Fruit fly (Drosophila melanogaster) whole organism, embryonic: ENCODE results near the gene Setx.

Experiments
- CG10274 ChIP-seq: fragments of 200-800 bp; sonication (Bioruptor generic); optimal IDR thresholded peaks from 3 replicates; lab custom pipeline; 2017; ENCODE audit warnings: missing biosample characterization, mild to moderate bottlenecking, missing genetic modification characterization
- CG10654 ChIP-seq: fragments of 200-800 bp; sonication (Bioruptor generic); optimal IDR thresholded peaks from 2 replicates; lab custom pipeline; 2016; ENCODE audit warnings: missing biosample characterization, missing genetic modification characterization
- CG12744 ChIP-seq: fragments of 200-800 bp; sonication (Bioruptor generic); optimal IDR thresholded peaks from 2 replicates; lab custom pipeline; 2016; ENCODE audit warnings: missing biosample characterization, missing genetic modification characterization
- CG13287 ChIP-seq: fragments of 200-800 bp; sonication (Bioruptor generic); IDR thresholded peaks from 2 replicates; pipeline ENCODE4 v1.3.6; 2022; ENCODE audit warnings: missing biosample characterization, missing genetic modification characterization; ENCODE audit not compliant: partially characterized antibody
- CG13775 ChIP-seq: fragments of 200-800 bp; sonication (Bioruptor generic); optimal IDR thresholded peaks from 3 replicates; lab custom pipeline; 2017; ENCODE audit warnings: missing biosample characterization, mild to moderate bottlenecking, missing genetic modification characterization
- CG14860 ChIP-seq: fragments of 200-800 bp; sonication (Bioruptor generic); IDR thresholded peaks from 3 replicates; pipeline ENCODE4 v1.3.6; 2022; ENCODE audit warnings: missing biosample characterization, missing genetic modification characterization; ENCODE audit not compliant: partially characterized antibody
- CG1529 ChIP-seq: fragments of 200-800 bp; sonication (Bioruptor generic); optimal IDR thresholded peaks from 3 replicates; lab custom pipeline; 2018; ENCODE audit warnings: missing biosample characterization, missing genetic modification characterization
- CG16813 ChIP-seq: fragments of 200-800 bp; sonication (Bioruptor generic); IDR thresholded peaks from 3 replicates; pipeline ENCODE4 v1.3.6; 2022; ENCODE audit warnings: missing biosample characterization, missing genetic modification characterization; ENCODE audit not compliant: partially characterized antibody
- CG16863 ChIP-seq: fragments of 200-800 bp; sonication (Bioruptor generic); optimal IDR thresholded peaks from 3 replicates; lab custom pipeline; 2016; ENCODE audit warnings: missing biosample characterization, missing genetic modification characterization
- CG17802 ChIP-seq: fragments of 200-800 bp; sonication (Bioruptor generic); optimal IDR thresholded peaks from 2 replicates; lab custom pipeline; 2018; ENCODE audit warnings: missing biosample characterization, mild to moderate bottlenecking, missing genetic modification characterization, moderate library complexity
- CG2678 ChIP-seq: fragments of 200-800 bp; sonication (Bioruptor generic); optimal IDR thresholded peaks from 3 replicates; lab custom pipeline; 2019; ENCODE audit warnings: missing biosample characterization, mild to moderate bottlenecking, missing genetic modification characterization, moderate library complexity
- CG32772 ChIP-seq: fragments of 200-800 bp; sonication (Bioruptor generic); IDR thresholded peaks from 2 replicates; pipeline ENCODE4 v1.3.6; 2022; ENCODE audit warnings: missing biosample characterization, missing genetic modification characterization
- CG3726 ChIP-seq: fragments of 200-800 bp; sonication (Bioruptor generic); IDR thresholded peaks from 3 replicates; pipeline ENCODE4, ENCODE4 v1.3.6; 2022; ENCODE audit warnings: missing biosample characterization, missing genetic modification characterization
- CG4360 ChIP-seq: fragments of 200-800 bp; sonication (Bioruptor generic); IDR thresholded peaks from 2 replicates; pipeline ENCODE4 v1.3.6; 2022; ENCODE audit warnings: missing biosample characterization, missing genetic modification characterization
- CG6175 ChIP-seq: fragments of 200-800 bp; sonication (Bioruptor generic); IDR thresholded peaks from 3 replicates; pipeline ENCODE4 v1.3.6; 2022; ENCODE audit warnings: missing biosample characterization, missing genetic modification characterization
- CG7786 ChIP-seq: fragments of 200-800 bp; sonication (Bioruptor generic); optimal IDR thresholded peaks from 2 replicates; lab custom pipeline; 2016; ENCODE audit warnings: missing biosample characterization, missing genetic modification characterization
- CG7839 ChIP-seq: fragments of 200-800 bp; sonication (Bioruptor generic); optimal IDR thresholded peaks from 3 replicates; lab custom pipeline; 2018; ENCODE audit warnings: missing biosample characterization, mild to moderate bottlenecking, missing genetic modification characterization, moderate library complexity
- CG8089 ChIP-seq: fragments of 200-800 bp; sonication (Bioruptor generic); optimal IDR thresholded peaks from 3 replicates; lab custom pipeline; 2016; ENCODE audit warnings: missing biosample characterization, missing genetic modification characterization
- CG8388 ChIP-seq: fragments of 200-800 bp; sonication (Bioruptor generic); optimal IDR thresholded peaks from 2 replicates; lab custom pipeline; 2019; ENCODE audit warnings: missing biosample characterization, mild to moderate bottlenecking, missing genetic modification characterization, moderate library complexity
- Dek ChIP-seq: fragments of 200-800 bp; sonication (Bioruptor generic); optimal IDR thresholded peaks from 3 replicates; lab custom pipeline; 2019; ENCODE audit warnings: missing biosample characterization, mild to moderate bottlenecking, missing genetic modification characterization, moderate library complexity
- Dip3 ChIP-seq: fragments of 200-800 bp; sonication (Bioruptor generic); optimal IDR thresholded peaks from 3 replicates; lab custom pipeline; 2016; ENCODE audit warnings: missing biosample characterization, missing genetic modification characterization
- Dp ChIP-seq: fragments of 200-800 bp; sonication (Bioruptor generic); optimal IDR thresholded peaks from 2 replicates; lab custom pipeline; 2018; ENCODE audit warnings: missing biosample characterization, mild to moderate bottlenecking, missing genetic modification characterization, moderate library complexity
- Hmx ChIP-seq: fragments of 200-800 bp; sonication (Bioruptor generic); optimal IDR thresholded peaks from 2 replicates; lab custom pipeline; 2016; ENCODE audit warnings: missing biosample characterization, missing genetic modification characterization
- Hr78 ChIP-seq, 2 experiments: fragments of 200-800 bp in 1 of 2; fragments of >200 bp in 1 of 2; sonication (Bioruptor generic) in 1 of 2; optimal IDR thresholded peaks; 2 replicates each; lab custom pipeline; 2017 to 2019; ENCODE audit warnings: missing biosample characterization in 2 of 2, missing genetic modification characterization in 2 of 2, mild to moderate bottlenecking in 1 of 2, moderate library complexity in 1 of 2
- Max ChIP-seq: fragments of 200-800 bp; sonication (Bioruptor generic); optimal IDR thresholded peaks from 2 replicates; lab custom pipeline; 2016; ENCODE audit warnings: missing biosample characterization, mild to moderate bottlenecking, missing genetic modification characterization
- Stat92E ChIP-seq, 3 experiments: fragments of >200 bp in 2 of 3; fragments of 200-800 bp in 1 of 3; sonication (Bioruptor generic) in 1 of 3; optimal IDR thresholded peaks; 2 replicates each; lab custom pipeline; 2017 to 2019; ENCODE audit warnings: missing biosample characterization in 3 of 3, missing genetic modification characterization in 3 of 3, mild to moderate bottlenecking in 1 of 3, moderate library complexity in 1 of 3
- YL-1 ChIP-seq: fragments of 200-800 bp; sonication (Bioruptor generic); optimal IDR thresholded peaks from 3 replicates; lab custom pipeline; 2017; ENCODE audit warnings: missing biosample characterization, mild to moderate bottlenecking, missing genetic modification characterization
- al ChIP-seq: fragments of 200-800 bp; sonication (Bioruptor generic); IDR thresholded peaks from 2 replicates; pipeline ENCODE4 v1.3.6; 2022; ENCODE audit warnings: missing biosample characterization, missing genetic modification characterization
- ap ChIP-seq: fragments of 200-800 bp; sonication (Bioruptor generic); IDR thresholded peaks from 2 replicates; pipeline ENCODE4 v1.3.6; 2022; ENCODE audit warnings: missing biosample characterization, missing genetic modification characterization
- az2 ChIP-seq: fragments of 200-800 bp; sonication (Bioruptor generic); optimal IDR thresholded peaks from 3 replicates; lab custom pipeline; 2016; ENCODE audit warnings: missing biosample characterization, missing genetic modification characterization
- btn ChIP-seq: fragments of 200-800 bp; sonication (Bioruptor generic); optimal IDR thresholded peaks from 2 replicates; lab custom pipeline; 2016; ENCODE audit warnings: missing biosample characterization, missing genetic modification characterization
- cato ChIP-seq: fragments of 200-800 bp; sonication (Bioruptor generic); optimal IDR thresholded peaks from 2 replicates; lab custom pipeline; 2016; ENCODE audit warnings: missing biosample characterization, missing genetic modification characterization, borderline replicate concordance
- chm ChIP-seq: fragments of 200-800 bp; sonication (Bioruptor generic); IDR thresholded peaks from 2 replicates; pipeline ENCODE4 v1.3.6; 2022; ENCODE audit warnings: missing biosample characterization, missing genetic modification characterization
- eve ChIP-seq, 2 experiments: fragments of >200 bp; optimal IDR thresholded peaks; 2 replicates each; lab custom pipeline; 2017; ENCODE audit warnings: missing biosample characterization in 2 of 2, missing genetic modification characterization in 2 of 2
- ham ChIP-seq: fragments of 200-800 bp; sonication (Bioruptor generic); IDR thresholded peaks from 2 replicates; pipeline ENCODE4 v1.3.6; 2022; ENCODE audit warnings: missing biosample characterization, missing genetic modification characterization
- ind ChIP-seq: fragments of 200-800 bp; sonication (Bioruptor generic); optimal IDR thresholded peaks from 3 replicates; lab custom pipeline; 2016; ENCODE audit warnings: missing biosample characterization, missing genetic modification characterization
- ken ChIP-seq: fragments of 200-800 bp; sonication (Bioruptor generic); IDR thresholded peaks from 3 replicates; pipeline ENCODE4 v1.3.6; 2022; ENCODE audit warnings: missing biosample characterization, missing genetic modification characterization
- lmd ChIP-seq: fragments of 200-800 bp; sonication (Bioruptor generic); IDR thresholded peaks from 2 replicates; pipeline ENCODE4 v1.3.6; 2022; ENCODE audit warnings: missing biosample characterization, missing genetic modification characterization
- luna ChIP-seq: fragments of 200-800 bp; sonication (Bioruptor generic); optimal IDR thresholded peaks from 2 replicates; lab custom pipeline; 2016; ENCODE audit warnings: missing biosample characterization, missing genetic modification characterization
- pum ChIP-seq: fragments of 200-800 bp; sonication (Bioruptor generic); optimal IDR thresholded peaks from 2 replicates; lab custom pipeline; 2016; ENCODE audit warnings: missing biosample characterization, missing genetic modification characterization
- ranshi ChIP-seq: fragments of 200-800 bp; sonication (Bioruptor generic); IDR thresholded peaks from 2 replicates; pipeline ENCODE4 v1.3.6; 2022; ENCODE audit warnings: missing biosample characterization, missing genetic modification characterization
- sens-2 ChIP-seq: fragments of 200-800 bp; sonication (Bioruptor generic); IDR thresholded peaks from 2 replicates; pipeline ENCODE4 v1.3.6; 2022; ENCODE audit warnings: missing biosample characterization, missing genetic modification characterization
- slou ChIP-seq: fragments of 200-800 bp; sonication (Bioruptor generic); optimal IDR thresholded peaks from 3 replicates; lab custom pipeline; 2016; ENCODE audit warnings: missing biosample characterization, missing genetic modification characterization
- sob ChIP-seq: fragments of 200-800 bp; sonication (Bioruptor generic); IDR thresholded peaks from 2 replicates; pipeline ENCODE4 v1.3.6; 2022; ENCODE audit warnings: missing biosample characterization, missing genetic modification characterization
- sr ChIP-seq: fragments of 200-800 bp; sonication (Bioruptor generic); IDR thresholded peaks from 3 replicates; pipeline ENCODE4 v1.3.6; 2022; ENCODE audit warnings: missing biosample characterization, missing genetic modification characterization
- ssp ChIP-seq: fragments of 200-800 bp; sonication (Bioruptor generic); IDR thresholded peaks from 2 replicates; pipeline ENCODE4 v1.3.6; 2022; ENCODE audit warnings: missing biosample characterization, missing genetic modification characterization
- sug ChIP-seq: fragments of 200-800 bp; optimal IDR thresholded peaks from 2 replicates; lab custom pipeline; 2019; ENCODE audit warnings: missing biosample characterization, mild to moderate bottlenecking, missing genetic modification characterization, moderate library complexity
- vnd ChIP-seq: fragments of 200-800 bp; sonication (Bioruptor generic); IDR thresholded peaks from 3 replicates; pipeline ENCODE4 v1.3.6; 2022; ENCODE audit warnings: missing biosample characterization, missing genetic modification characterization; ENCODE audit not compliant: partially characterized antibody
- z ChIP-seq: fragments of 200-800 bp; sonication (Bioruptor generic); IDR thresholded peaks from 3 replicates; pipeline ENCODE4 v1.3.6; 2022; ENCODE audit warnings: missing biosample characterization, missing genetic modification characterization
- zf30C ChIP-seq: fragments of 200-800 bp; sonication (Bioruptor generic); optimal IDR thresholded peaks from 3 replicates; lab custom pipeline; 2018; ENCODE audit warnings: missing biosample characterization, mild to moderate bottlenecking, missing genetic modification characterization

Gene Setx

dm6 chr3L:8127712-8128210 lies 9.5 kb downstream of the Setx start, which contains the start of the genes Cds and Uba2 (continued):
- TF ChIP-seq CG1529 (peak; percentile 73), CG8089 (GFP tag; lab: Kevin White, UChicago) (peak; percentile 45), eve (GFP tag; optimal IDR thresholded peaks at IDR 0.05; lab: Kevin White, UChicago) (no peak), YL-1 (GFP tag; lab: Kevin White, UChicago) (peak; percentile 95), CG13775 (GFP tag; lab: Kevin White, UChicago) (peak; percentile 95), z (0 out of 3 replicates have a peak, but pooled peaks have one; percentile 24), vnd (GFP tag; lab: Robert Waterston, UW) (no peak), slou (GFP tag; lab: Kevin White, UChicago) (peak; percentile 92), ken (GFP tag; lab: Robert Waterston, UW) (peak; percentile 90), luna (peak; percentile 63), sug (tag; lab: Kevin White, UChicago) (peak; percentile 96), sob (peak; percentile 96), CG6175 (GFP tag; lab: Robert Waterston, UW) (peak; percentile 77), CG8388 (peak; percentile 90), sr (GFP tag; lab: Robert Waterston, UW) (peak; percentile 24; the same call in 1 of the 3 replicates), ap (peak; percentile 77), CG7786 (GFP tag; lab: Kevin White, UChicago) (peak; percentile 66), CG16863 (GFP tag; lab: Kevin White, UChicago) (peak; percentile 75), Dek (tag; lab: Kevin White, UChicago) (peak; percentile 94), CG14860 (GFP tag; lab: Robert Waterston, UW) (no peak), CG12744 (GFP tag; lab: Kevin White, UChicago) (peak; percentile 51), ranshi (peak; percentile 89), Max (peak; percentile 83), chm (peak; percentile 77), ssp (peak; percentile 84), CG10654 (GFP tag; lab: Kevin White, UChicago) (peak; percentile 93), CG7839 (tag; lab: Kevin White, UChicago) (peak; percentile 91), CG4360 (GFP tag; lab: Robert Waterston, UW) (peak; percentile 37; the same call in 1 of the 2 replicates), ind (GFP tag; lab: Kevin White, UChicago) (peak; percentile 96), pum (GFP tag; lab: Kevin White, UChicago) (peak; percentile 75), CG13287 (peak; percentile 60), btn (peak; percentile 11), CG3726 (GFP tag; lab: Robert Waterston, UW) (peak; percentile 75; the same call in 2 of the 3 replicates), az2 (GFP tag; lab: Kevin White, UChicago) (peak; percentile 92), Hr78 (GFP tag; optimal IDR thresholded peaks at IDR 0.05; lab: Kevin White, UChicago) (peak in 1 of 2 experiments; percentile 51), CG2678 (tag; lab: Kevin White, UChicago) (peak; percentile 94), CG16813 (GFP tag; lab: Robert Waterston, UW) (peak; percentile 39; the same call in 1 of the 3 replicates), lmd (GFP tag; lab: Robert Waterston, UW) (peak; percentile 91), Dp (GFP tag; lab: Kevin White, UChicago) (peak; percentile 38), sens-2 (GFP tag; lab: Robert Waterston, UW) (peak; percentile 59; the same call in 1 of the 2 replicates), CG32772 (GFP tag; lab: Robert Waterston, UW) (peak; percentile 89), al (GFP tag; lab: Robert Waterston, UW) (peak; percentile 94), CG17802 (tag; lab: Kevin White, UChicago) (peak; percentile 51), Dip3 (GFP tag; lab: Kevin White, UChicago) (peak; percentile 73), zf30C (GFP tag; lab: Kevin White, UChicago) (no peak), Stat92E (GFP tag; optimal IDR thresholded peaks at IDR 0.05; lab: Kevin White, UChicago) (peak in 1 of 3 experiments; percentile 61), Hmx (peak; percentile 0), ham (GFP tag; lab: Robert Waterston, UW) (peak; percentile 77), CG10274 (GFP tag; lab: Kevin White, UChicago) (peak; percentile 66), cato (GFP tag; lab: Kevin White, UChicago) (peak; percentile 90)
